Fruit fly (Drosophila melanogaster) whole organism, embryonic: ENCODE measurements around the gene CG17801.

Experiments
- Abd-B ChIP-seq: fragments of 200-800 bp; sonication (Bioruptor generic); optimal IDR thresholded peaks from 2 replicates; lab custom pipeline; 2018; ENCODE audit warnings: missing biosample characterization, mild to moderate bottlenecking, missing genetic modification characterization, moderate library complexity
- Ada2b ChIP-seq: fragments of 200-800 bp; sonication (Bioruptor generic); IDR thresholded peaks from 2 replicates; pipeline ENCODE4 v1.3.6; 2022; ENCODE audit warnings: missing biosample characterization, missing genetic modification characterization
- Atf-2 ChIP-seq: fragments of 200-800 bp; sonication (Bioruptor generic); optimal IDR thresholded peaks from 2 replicates; lab custom pipeline; 2016; ENCODE audit warnings: missing biosample characterization, missing genetic modification characterization
- Awh ChIP-seq: fragments of 200-800 bp; sonication (Bioruptor generic); IDR thresholded peaks from 2 replicates; pipeline ENCODE4, ENCODE4 v1.3.6; 2022; ENCODE audit warnings: missing biosample characterization, missing genetic modification characterization
- BEAF-32 ChIP-seq: fragments of 200-800 bp; sonication (Bioruptor generic); optimal IDR thresholded peaks from 3 replicates; lab custom pipeline; 2017; ENCODE audit warnings: missing biosample characterization, missing genetic modification characterization, mild to moderate bottlenecking, moderate library complexity, missing genetic modification reagents
- CG11560 ChIP-seq: fragments of 200-800 bp; sonication (Bioruptor generic); IDR thresholded peaks from 3 replicates; pipeline ENCODE4 v1.3.6; 2022; ENCODE audit warnings: missing biosample characterization, missing genetic modification characterization
- CG12071 ChIP-seq: fragments of 200-800 bp; sonication (Bioruptor generic); optimal IDR thresholded peaks from 3 replicates; lab custom pipeline; 2018; ENCODE audit warnings: missing biosample characterization, mild to moderate bottlenecking, missing genetic modification characterization
- CG12391 ChIP-seq: fragments of 200-800 bp; sonication (Bioruptor generic); optimal IDR thresholded peaks from 3 replicates; lab custom pipeline; 2018; ENCODE audit warnings: missing biosample characterization, mild to moderate bottlenecking, missing genetic modification characterization, moderate library complexity
- CG12769 ChIP-seq: fragments of 200-800 bp; sonication (Bioruptor generic); optimal IDR thresholded peaks from 2 replicates; lab custom pipeline; 2019; ENCODE audit warnings: missing biosample characterization, mild to moderate bottlenecking, missing genetic modification characterization, moderate library complexity
- CG14014 ChIP-seq: fragments of 200-800 bp; sonication (Bioruptor generic); IDR thresholded peaks from 2 replicates; pipeline ENCODE4 v1.3.6; 2022; ENCODE audit warnings: missing biosample characterization, missing genetic modification characterization
- CG16813 ChIP-seq: fragments of 200-800 bp; sonication (Bioruptor generic); IDR thresholded peaks from 3 replicates; pipeline ENCODE4 v1.3.6; 2022; ENCODE audit warnings: missing biosample characterization, missing genetic modification characterization; ENCODE audit not compliant: partially characterized antibody
- CG16815 ChIP-seq: fragments of 200-800 bp; sonication (Bioruptor generic); optimal IDR thresholded peaks from 3 replicates; lab custom pipeline; 2017; ENCODE audit warnings: missing biosample characterization, mild to moderate bottlenecking, missing genetic modification characterization
- CG17359 ChIP-seq: fragments of 200-800 bp; sonication (Bioruptor generic); optimal IDR thresholded peaks from 3 replicates; lab custom pipeline; 2018; ENCODE audit warnings: missing biosample characterization, mild to moderate bottlenecking, missing genetic modification characterization, moderate library complexity
- CG2116 ChIP-seq: fragments of 200-800 bp; sonication (Bioruptor generic); optimal IDR thresholded peaks from 3 replicates; lab custom pipeline; 2018; ENCODE audit warnings: missing biosample characterization, mild to moderate bottlenecking, missing genetic modification characterization
- CG2889 ChIP-seq: fragments of 200-800 bp; sonication (Bioruptor generic); IDR thresholded peaks from 3 replicates; pipeline ENCODE4 v1.3.6; 2022; ENCODE audit warnings: missing biosample characterization, missing genetic modification characterization
- CG3065 ChIP-seq: fragments of 200-800 bp; sonication (Bioruptor generic); optimal IDR thresholded peaks from 2 replicates; lab custom pipeline; 2016; ENCODE audit warnings: missing biosample characterization, missing genetic modification characterization
- CG31365 ChIP-seq: fragments of 200-800 bp; sonication (Bioruptor generic); optimal IDR thresholded peaks from 2 replicates; lab custom pipeline; 2018; ENCODE audit warnings: missing biosample characterization, mild to moderate bottlenecking, missing genetic modification characterization
- CG32772 ChIP-seq: fragments of 200-800 bp; sonication (Bioruptor generic); IDR thresholded peaks from 2 replicates; pipeline ENCODE4 v1.3.6; 2022; ENCODE audit warnings: missing biosample characterization, missing genetic modification characterization
- CG33213 ChIP-seq: fragments of 200-800 bp; sonication (Bioruptor generic); optimal IDR thresholded peaks from 3 replicates; lab custom pipeline; 2016; ENCODE audit warnings: missing biosample characterization, missing genetic modification characterization
- CG4424 ChIP-seq: fragments of 200-800 bp; sonication (Bioruptor generic); optimal IDR thresholded peaks from 3 replicates; lab custom pipeline; 2016; ENCODE audit warnings: missing biosample characterization, missing genetic modification characterization
- CG4854 ChIP-seq: fragments of 200-800 bp; sonication (Bioruptor generic); optimal IDR thresholded peaks from 2 replicates; lab custom pipeline; 2016; ENCODE audit warnings: missing biosample characterization, missing genetic modification characterization, inconsistent platforms
- CG5245 ChIP-seq: fragments of 200-800 bp; sonication (Bioruptor generic); optimal IDR thresholded peaks from 3 replicates; lab custom pipeline; 2016; ENCODE audit warnings: missing biosample characterization, missing genetic modification characterization
- CG6175 ChIP-seq: fragments of 200-800 bp; sonication (Bioruptor generic); IDR thresholded peaks from 3 replicates; pipeline ENCODE4 v1.3.6; 2022; ENCODE audit warnings: missing biosample characterization, missing genetic modification characterization
- CG6654 ChIP-seq: fragments of 200-800 bp; sonication (Bioruptor generic); optimal IDR thresholded peaks from 2 replicates; lab custom pipeline; 2017; ENCODE audit warnings: missing biosample characterization, mild to moderate bottlenecking, missing genetic modification characterization
- CG6683 ChIP-seq: fragments of 200-800 bp; sonication (Bioruptor generic); optimal IDR thresholded peaks from 2 replicates; lab custom pipeline; 2017; ENCODE audit warnings: missing biosample characterization, mild to moderate bottlenecking, missing genetic modification characterization, missing genetic modification reagents
- CrebB ChIP-seq: fragments of 200-800 bp; sonication (Bioruptor generic); optimal IDR thresholded peaks from 3 replicates; lab custom pipeline; 2018; ENCODE audit warnings: missing biosample characterization, mild to moderate bottlenecking, missing genetic modification characterization
- D ChIP-seq, 2 experiments: fragments of 200-800 bp in 1 of 2; fragments of >200 bp in 1 of 2; sonication (Bioruptor generic) in 1 of 2; optimal IDR thresholded peaks; 2 replicates in 1 of 2; 3 replicates in 1 of 2; lab custom pipeline; 2017; ENCODE audit warnings: mild to moderate bottlenecking in 1 of 2, missing biosample characterization in 1 of 2, missing genetic modification characterization in 1 of 2, missing genetic modification reagents in 1 of 2
- Eip74EF ChIP-seq, 2 experiments: fragments of 200-800 bp in 1 of 2; fragments of >200 bp in 1 of 2; sonication (Bioruptor generic) in 1 of 2; optimal IDR thresholded peaks; 2 replicates each; lab custom pipeline; 2017 to 2019; ENCODE audit warnings: missing biosample characterization in 2 of 2, missing genetic modification characterization in 2 of 2, mild to moderate bottlenecking in 1 of 2, moderate library complexity in 1 of 2
- HLH54F ChIP-seq: fragments of 200-800 bp; sonication (Bioruptor generic); optimal IDR thresholded peaks from 3 replicates; lab custom pipeline; 2016; ENCODE audit warnings: missing biosample characterization, missing genetic modification characterization
- Hmx ChIP-seq: fragments of 200-800 bp; sonication (Bioruptor generic); optimal IDR thresholded peaks from 2 replicates; lab custom pipeline; 2016; ENCODE audit warnings: missing biosample characterization, missing genetic modification characterization
- Kr ChIP-seq: fragments of 200-800 bp; sonication (Bioruptor generic); optimal IDR thresholded peaks from 2 replicates; lab custom pipeline; 2017; ENCODE audit warnings: missing biosample characterization, mild to moderate bottlenecking, missing genetic modification characterization
- Lim3 ChIP-seq: fragments of 200-800 bp; sonication (Bioruptor generic); IDR thresholded peaks from 2 replicates; pipeline ENCODE4 v1.3.6; 2022; ENCODE audit warnings: missing biosample characterization, missing genetic modification characterization
- YL-1 ChIP-seq: fragments of 200-800 bp; sonication (Bioruptor generic); optimal IDR thresholded peaks from 3 replicates; lab custom pipeline; 2017; ENCODE audit warnings: missing biosample characterization, mild to moderate bottlenecking, missing genetic modification characterization
- corto ChIP-seq: fragments of 200-800 bp; sonication (Bioruptor generic); optimal IDR thresholded peaks from 2 replicates; lab custom pipeline; 2016; ENCODE audit warnings: missing biosample characterization, mild to moderate bottlenecking, missing genetic modification characterization, moderate library complexity
- dmrt11E ChIP-seq: fragments of 200-800 bp; sonication (Bioruptor generic); optimal IDR thresholded peaks from 3 replicates; lab custom pipeline; 2018; ENCODE audit warnings: missing biosample characterization, mild to moderate bottlenecking, missing genetic modification characterization, moderate library complexity
- gro ChIP-seq: fragments of 200-800 bp; sonication (Bioruptor generic); optimal IDR thresholded peaks from 2 replicates; lab custom pipeline; 2016; ENCODE audit warnings: missing biosample characterization, missing genetic modification characterization
- gsb ChIP-seq: fragments of 200-800 bp; sonication (Bioruptor generic); IDR thresholded peaks from 2 replicates; pipeline ENCODE4 v1.3.6; 2022; ENCODE audit warnings: missing biosample characterization, missing genetic modification characterization
- h ChIP-seq: fragments of >200 bp; optimal IDR thresholded peaks from 2 replicates; lab custom pipeline; 2017
- hbn ChIP-seq: fragments of 200-800 bp; sonication (Bioruptor generic); IDR thresholded peaks from 2 replicates; pipeline ENCODE4 v1.3.6; 2022; ENCODE audit warnings: missing biosample characterization, missing genetic modification characterization; ENCODE audit not compliant: partially characterized antibody
- lola ChIP-seq, 3 experiments: fragments of >200 bp in 2 of 3; fragments of 200-800 bp in 1 of 3; sonication (Bioruptor generic) in 1 of 3; optimal IDR thresholded peaks; 2 replicates each; lab custom pipeline; 2017 to 2019; ENCODE audit warnings: missing biosample characterization in 3 of 3, missing genetic modification characterization in 3 of 3, mild to moderate bottlenecking in 1 of 3, moderate library complexity in 1 of 3
- maf-S ChIP-seq: fragments of 200-800 bp; sonication (Bioruptor generic); optimal IDR thresholded peaks from 2 replicates; lab custom pipeline; 2016; ENCODE audit warnings: missing biosample characterization, missing genetic modification characterization
- nerfin-1 ChIP-seq: fragments of 200-800 bp; sonication (Bioruptor generic); optimal IDR thresholded peaks from 3 replicates; lab custom pipeline; 2019; ENCODE audit warnings: missing biosample characterization, mild to moderate bottlenecking, missing genetic modification characterization, moderate library complexity
- otp ChIP-seq: fragments of 200-800 bp; sonication (Bioruptor generic); IDR thresholded peaks from 3 replicates; pipeline ENCODE4, ENCODE4 v1.3.6; 2022; ENCODE audit warnings: missing biosample characterization, missing genetic modification characterization
- pfk ChIP-seq: fragments of 200-800 bp; sonication (Bioruptor generic); optimal IDR thresholded peaks from 2 replicates; lab custom pipeline; 2018; ENCODE audit warnings: missing biosample characterization, mild to moderate bottlenecking, missing genetic modification characterization, moderate library complexity
- pzg ChIP-seq: fragments of 200-800 bp; sonication (Bioruptor generic); optimal IDR thresholded peaks from 3 replicates; lab custom pipeline; 2018; ENCODE audit warnings: missing biosample characterization, mild to moderate bottlenecking, missing genetic modification characterization, moderate library complexity
- ro ChIP-seq: fragments of 200-800 bp; sonication (Bioruptor generic); IDR thresholded peaks from 2 replicates; pipeline ENCODE4 v1.3.6; 2022; ENCODE audit warnings: missing biosample characterization, missing genetic modification characterization
- shn ChIP-seq: fragments of 200-800 bp; sonication (Bioruptor generic); optimal IDR thresholded peaks from 3 replicates; lab custom pipeline; 2016; ENCODE audit warnings: missing biosample characterization, missing genetic modification characterization
- trh ChIP-seq: fragments of 200-800 bp; sonication (Bioruptor generic); optimal IDR thresholded peaks from 2 replicates; lab custom pipeline; 2016; ENCODE audit warnings: missing biosample characterization, missing genetic modification characterization
- tup ChIP-seq: fragments of 200-800 bp; sonication (Bioruptor generic); optimal IDR thresholded peaks from 2 replicates; lab custom pipeline; 2016; ENCODE audit warnings: missing biosample characterization, mild to moderate bottlenecking, missing genetic modification characterization, moderate library complexity
- usp ChIP-seq: fragments of >200 bp; optimal IDR thresholded peaks from 2 replicates; lab custom pipeline; 2017; ENCODE audit warnings: missing biosample characterization, missing genetic modification characterization
- zfh1 ChIP-seq: fragments of 200-800 bp; sonication (Bioruptor generic); IDR thresholded peaks from 3 replicates; pipeline ENCODE4 v1.3.6; 2022; ENCODE audit warnings: missing biosample characterization, missing genetic modification characterization

The CG17801 gene

DNA sequence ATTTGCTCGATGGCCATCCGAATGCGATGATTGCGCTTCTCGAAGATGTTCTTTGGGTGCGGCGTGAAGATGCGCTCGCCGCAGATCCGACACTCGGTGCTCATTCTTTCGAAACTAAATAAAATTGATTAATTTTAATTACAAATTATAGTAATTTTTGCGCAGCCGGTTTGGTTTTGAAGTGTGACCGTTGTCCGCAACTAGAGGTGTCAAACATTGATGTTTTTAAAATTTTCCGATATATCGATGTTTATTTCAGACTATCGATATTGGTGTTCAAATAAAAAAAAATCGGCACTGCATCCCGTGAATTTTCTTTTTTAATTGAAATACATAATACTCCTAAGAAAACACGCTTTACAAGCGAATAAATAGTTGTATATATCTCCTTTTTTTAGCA lies 2.1 kb upstream of the CG17801 start, which contains the start of gene Odj (continued):
- TF ChIP-seq CG31365 (no peak), CG12769 (no peak), CG6175 (no peak), D (optimal IDR thresholded peaks at IDR 0.05; lab: Kevin White, UChicago) (no peak), D (GFP tag; optimal IDR thresholded peaks at IDR 0.05; lab: Kevin White, UChicago) (no peak), Ada2b (GFP tag; lab: Robert Waterston, UW) (no peak), CG16813 (GFP tag; lab: Robert Waterston, UW) (peak; percentile 91), tup (GFP tag; lab: Kevin White, UChicago) (no peak), h (lab: Kevin White, UChicago) (no peak), ro (GFP tag; lab: Robert Waterston, UW) (no peak), YL-1 (peak; percentile 87), gsb (GFP tag; lab: Robert Waterston, UW) (no peak), CG14014 (no peak), CG4854 (GFP tag; lab: Kevin White, UChicago) (no peak), CG6683 (no peak), trh (GFP tag; lab: Kevin White, UChicago) (no peak), CG11560 (tag; lab: Robert Waterston, UW) (no peak), maf-S (GFP tag; lab: Kevin White, UChicago) (no peak), gro (GFP tag; lab: Kevin White, UChicago) (no peak), corto (GFP tag; lab: Kevin White, UChicago) (no peak), otp (GFP tag; lab: Robert Waterston, UW) (no peak), CG16815 (GFP tag; lab: Kevin White, UChicago) (no peak), CG12391 (tag; lab: Kevin White, UChicago) (peak; percentile 43), CG3065 (no peak), dmrt11E (tag; lab: Kevin White, UChicago) (no peak), shn (GFP tag; lab: Kevin White, UChicago) (no peak), hbn (GFP tag; lab: Robert Waterston, UW) (peak; percentile 97), CG2116 (peak; percentile 81), nerfin-1 (no peak), Awh (GFP tag; lab: Robert Waterston, UW) (no peak), CG32772 (GFP tag; lab: Robert Waterston, UW) (no peak), usp (GFP tag; lab: Kevin White, UChicago) (no peak), CG12071 (GFP tag; lab: Kevin White, UChicago) (no peak), pzg (peak; percentile 72), Hmx (GFP tag; lab: Kevin White, UChicago) (no peak), CrebB (tag; lab: Kevin White, UChicago) (no peak), CG5245 (GFP tag; lab: Kevin White, UChicago) (no peak), Atf-2 (GFP tag; lab: Kevin White, UChicago) (no peak), Lim3 (no peak), zfh1 (GFP tag; lab: Robert Waterston, UW) (no peak), Kr (GFP tag; lab: Kevin White, UChicago) (no peak), Abd-B (GFP tag; lab: Kevin White, UChicago) (no peak), HLH54F (GFP tag; lab: Kevin White, UChicago) (no peak), pfk (no peak), CG33213 (no peak), lola (GFP tag; optimal IDR thresholded peaks at IDR 0.05; lab: Kevin White, UChicago) (no peak), Eip74EF (GFP tag; optimal IDR thresholded peaks at IDR 0.05; lab: Kevin White, UChicago) (no peak), CG17359 (tag; lab: Kevin White, UChicago) (peak; percentile 41), CG2889 (GFP tag; lab: Robert Waterston, UW) (no peak), CG4424 (GFP tag; lab: Kevin White, UChicago) (no peak), CG6654 (GFP tag; lab: Kevin White, UChicago) (no peak), BEAF-32 (GFP tag; lab: Kevin White, UChicago) (peak; percentile 92)
